Fruit fly (Drosophila melanogaster): ENCODE data around the gene Ufsp2.

dm6 chr3L:15563851-15564106 is 12.6 kb upstream of the Ufsp2 start:
- no peak for TF ChIP-seq psq (optimal IDR thresholded peaks at IDR 0.05)
- TF ChIP-seq ttk (optimal IDR thresholded peaks at IDR 0.05) = no peak
- no peak for TF ChIP-seq h (optimal IDR thresholded peaks at IDR 0.05)
